Fruit fly (Drosophila melanogaster): ENCODE data around the gene EMC1.

The EMC1 gene

dm6 chr3R:7936786-7937363, 29.7 kb upstream of the EMC1 start (continued):
- TF ChIP-seq Nf-YC (tag; optimal IDR thresholded peaks at IDR 0.05) (peak; percentile 97), CG9609 (GFP tag; optimal IDR thresholded peaks at IDR 0.05) (no peak), CG34224 (GFP tag; IDR thresholded peaks at IDR 0.05; ENCODE audit: partially characterized antibody) (no peak)

dm6 chr3R:7926354-7926753, 19.2 kb upstream of the EMC1 start:
- TF ChIP-seq Ets65A (GFP tag), result peak; percentile 66
- no peak for TF ChIP-seq CG11398 (GFP tag; optimal IDR thresholded peaks at IDR 0.05)
- peak; percentile 91 for TF ChIP-seq CG8281 (tag; optimal IDR thresholded peaks at IDR 0.05)
- TF ChIP-seq lola (GFP tag; optimal IDR thresholded peaks at IDR 0.05), result no peak

- TF ChIP-seq CG2116 (GFP tag; optimal IDR thresholded peaks at IDR 0.05) (peak; percentile 93), cg (GFP tag; optimal IDR thresholded peaks at IDR 0.05) (no peak), CG12071 (GFP tag; optimal IDR thresholded peaks at IDR 0.05) (no peak), CG10267 (tag; optimal IDR thresholded peaks at IDR 0.05) (peak; percentile 50), her (GFP tag; optimal IDR thresholded peaks at IDR 0.05) (peak; percentile 1), CoRest (tag; optimal IDR thresholded peaks at IDR 0.05) (peak; percentile 43), pzg (GFP tag; optimal IDR thresholded peaks at IDR 0.05) (peak; percentile 82), CG18764 (GFP tag; optimal IDR thresholded peaks at IDR 0.05) (peak; percentile 14), tio (GFP tag; optimal IDR thresholded peaks at IDR 0.05) (no peak), wek (GFP tag; optimal IDR thresholded peaks at IDR 0.05) (no peak), NC2β (GFP tag; optimal IDR thresholded peaks at IDR 0.05) (peak; percentile 31), Sry-δ (GFP tag; optimal IDR thresholded peaks at IDR 0.05) (peak; percentile 86), CG3847 (GFP tag; IDR thresholded peaks at IDR 0.05) (peak; percentile 60), nmo (GFP tag; optimal IDR thresholded peaks at IDR 0.05) (peak; percentile 57), gfzf (GFP tag; optimal IDR thresholded peaks at IDR 0.05) (peak; percentile 48), dpn (GFP tag; optimal IDR thresholded peaks at IDR 0.05) (peak; percentile 0 to 37), crp (GFP tag; optimal IDR thresholded peaks at IDR 0.05) (peak in 1 of 2 experiments; percentile 52), ATbp (GFP tag; optimal IDR thresholded peaks at IDR 0.05) (no peak), CG14710 (tag; optimal IDR thresholded peaks at IDR 0.05) (peak; percentile 64), mld (GFP tag; IDR thresholded peaks at IDR 0.05; ENCODE audit: partially characterized antibody) (peak; percentile 64; the same call in 2 of the 3 replicates), zen2 (GFP tag; IDR thresholded peaks at IDR 0.05; ENCODE audit: partially characterized antibody) (peak; percentile 71), trem (tag; optimal IDR thresholded peaks at IDR 0.05) (peak; percentile 93), phol (tag; optimal IDR thresholded peaks at IDR 0.05) (peak; percentile 95), zen (tag; optimal IDR thresholded peaks at IDR 0.05) (peak; percentile 43), tna (GFP tag; IDR thresholded peaks at IDR 0.05; ENCODE audit: partially characterized antibody) (peak; percentile 89), Sox102F (GFP tag; optimal IDR thresholded peaks at IDR 0.05) (no peak), Dp (GFP tag; optimal IDR thresholded peaks at IDR 0.05) (peak; percentile 87), Hey (tag; optimal IDR thresholded peaks at IDR 0.05) (no peak), CG2129 (GFP tag; IDR thresholded peaks at IDR 0.05; ENCODE audit: partially characterized antibody) (peak; percentile 63), az2 (GFP tag; optimal IDR thresholded peaks at IDR 0.05) (no peak), HLH4C (GFP tag; IDR thresholded peaks at IDR 0.05; ENCODE audit: partially characterized antibody) (peak; percentile 95), CG17829 (tag; optimal IDR thresholded peaks at IDR 0.05) (peak; percentile 69), Chrac-16 (GFP tag; optimal IDR thresholded peaks at IDR 0.05) (no peak), Nf-YB (GFP tag; optimal IDR thresholded peaks at IDR 0.05) (no peak), Lhr (GFP tag; optimal IDR thresholded peaks at IDR 0.05) (peak; percentile 50), ato (GFP tag; IDR thresholded peaks at IDR 0.05; ENCODE audit: partially characterized antibody) (peak; percentile 82), Myb (GFP tag; optimal IDR thresholded peaks at IDR 0.05) (peak; percentile 72), kni (GFP tag; optimal IDR thresholded peaks at IDR 0.05) (no peak)
Measured at dm6 chr3R:7920196-7920595, 13.0 kb upstream of the EMC1 start, which contains the start of the genes CG10445 and lds. CG10445 (minus strand) TSS chr3R:7920299. lds (plus strand) TSS chr3R:7920431.

Data from whole organism, embryonic.